Fruit fly (Drosophila melanogaster) whole organism, embryonic: Measurements from ENCODE around the gene Pif1.

Experiments
- Ada2b ChIP-seq: fragments of 200-800 bp; sonication (Bioruptor generic); IDR thresholded peaks from 2 replicates; pipeline ENCODE4 v1.3.6; 2022; ENCODE audit warnings: missing biosample characterization, missing genetic modification characterization
- Adf1 ChIP-seq: fragments of 200-800 bp; sonication (Bioruptor generic); IDR thresholded peaks from 2 replicates; pipeline ENCODE4 v1.3.6; 2022; ENCODE audit warnings: missing biosample characterization, missing genetic modification characterization
- Aef1 ChIP-seq: fragments of 200-800 bp; sonication (Bioruptor generic); IDR thresholded peaks from 3 replicates; pipeline ENCODE4 v1.3.6; 2022; ENCODE audit warnings: missing biosample characterization, missing genetic modification characterization
- Antp ChIP-seq: fragments of 200-800 bp; sonication (Bioruptor generic); optimal IDR thresholded peaks from 3 replicates; lab custom pipeline; 2016; ENCODE audit warnings: missing biosample characterization, missing genetic modification characterization
- Asciz ChIP-seq: fragments of 200-800 bp; sonication (Bioruptor generic); optimal IDR thresholded peaks from 2 replicates; lab custom pipeline; 2017; ENCODE audit warnings: missing biosample characterization, mild to moderate bottlenecking, missing genetic modification characterization, missing genetic modification reagents
- Atf-2 ChIP-seq: fragments of 200-800 bp; sonication (Bioruptor generic); optimal IDR thresholded peaks from 2 replicates; lab custom pipeline; 2016; ENCODE audit warnings: missing biosample characterization, missing genetic modification characterization
- Awh ChIP-seq: fragments of 200-800 bp; sonication (Bioruptor generic); IDR thresholded peaks from 2 replicates; pipeline ENCODE4, ENCODE4 v1.3.6; 2022; ENCODE audit warnings: missing biosample characterization, missing genetic modification characterization
- CG10267 ChIP-seq: fragments of 200-800 bp; sonication (Bioruptor generic); optimal IDR thresholded peaks from 2 replicates; lab custom pipeline; 2018; ENCODE audit warnings: missing biosample characterization, mild to moderate bottlenecking, missing genetic modification characterization, moderate library complexity
- CG13296 ChIP-seq: fragments of 200-800 bp; sonication (Bioruptor generic); optimal IDR thresholded peaks from 3 replicates; lab custom pipeline; 2018; ENCODE audit warnings: missing biosample characterization, mild to moderate bottlenecking, missing genetic modification characterization
- CG14667 ChIP-seq: fragments of 200-800 bp; sonication (Bioruptor generic); IDR thresholded peaks from 2 replicates; pipeline ENCODE4 v1.3.6; 2022; ENCODE audit warnings: missing biosample characterization, missing genetic modification characterization
- CG17568 ChIP-seq: fragments of 200-800 bp; sonication (Bioruptor generic); optimal IDR thresholded peaks from 2 replicates; lab custom pipeline; 2018; ENCODE audit warnings: missing biosample characterization, mild to moderate bottlenecking, missing genetic modification characterization, moderate library complexity
- CG17612 ChIP-seq: fragments of 200-800 bp; sonication (Bioruptor generic); IDR thresholded peaks from 2 replicates; pipeline ENCODE4 v1.3.6; 2022; ENCODE audit warnings: missing biosample characterization, missing genetic modification characterization
- CG17829 ChIP-seq: fragments of 200-800 bp; optimal IDR thresholded peaks from 2 replicates; lab custom pipeline; 2019; ENCODE audit warnings: missing biosample characterization, mild to moderate bottlenecking, missing genetic modification characterization, moderate library complexity
- CG18011 ChIP-seq: fragments of 200-800 bp; sonication (Bioruptor generic); optimal IDR thresholded peaks from 2 replicates; lab custom pipeline; 2017; ENCODE audit warnings: missing biosample characterization, missing genetic modification characterization, mild to moderate bottlenecking, moderate library complexity, missing genotype
- CG18262 ChIP-seq: fragments of 200-800 bp; optimal IDR thresholded peaks from 3 replicates; lab custom pipeline; 2019; ENCODE audit warnings: missing biosample characterization, mild to moderate bottlenecking, missing genetic modification characterization, moderate library complexity
- CG18619 ChIP-seq: fragments of 200-800 bp; sonication (Bioruptor generic); optimal IDR thresholded peaks from 3 replicates; lab custom pipeline; 2017; ENCODE audit warnings: missing biosample characterization, mild to moderate bottlenecking, missing genetic modification characterization
- CG2678 ChIP-seq: fragments of 200-800 bp; sonication (Bioruptor generic); optimal IDR thresholded peaks from 3 replicates; lab custom pipeline; 2019; ENCODE audit warnings: missing biosample characterization, mild to moderate bottlenecking, missing genetic modification characterization, moderate library complexity
- CG2712 ChIP-seq: fragments of 200-800 bp; optimal IDR thresholded peaks from 3 replicates; lab custom pipeline; 2019; ENCODE audit warnings: missing biosample characterization, mild to moderate bottlenecking, missing genetic modification characterization, moderate library complexity
- CG2889 ChIP-seq: fragments of 200-800 bp; sonication (Bioruptor generic); IDR thresholded peaks from 3 replicates; pipeline ENCODE4 v1.3.6; 2022; ENCODE audit warnings: missing biosample characterization, missing genetic modification characterization
- CG30431 ChIP-seq: fragments of 200-800 bp; sonication (Bioruptor generic); optimal IDR thresholded peaks from 2 replicates; lab custom pipeline; 2017; ENCODE audit warnings: missing biosample characterization, missing genetic modification characterization
- CG33557 ChIP-seq: fragments of 200-800 bp; sonication (Bioruptor generic); optimal IDR thresholded peaks from 2 replicates; lab custom pipeline; 2019; ENCODE audit warnings: missing biosample characterization, mild to moderate bottlenecking, missing genetic modification characterization, moderate library complexity
- CG3407 ChIP-seq: fragments of 200-800 bp; sonication (Bioruptor generic); optimal IDR thresholded peaks from 2 replicates; lab custom pipeline; 2018; ENCODE audit warnings: missing biosample characterization, mild to moderate bottlenecking, missing genetic modification characterization
- CG34422 ChIP-seq: fragments of 200-800 bp; sonication (Bioruptor generic); IDR thresholded peaks from 3 replicates; pipeline ENCODE4 v1.3.6; 2022; ENCODE audit warnings: missing biosample characterization, missing genetic modification characterization
- CG4282 ChIP-seq: fragments of 200-800 bp; sonication (Bioruptor generic); optimal IDR thresholded peaks from 2 replicates; lab custom pipeline; 2016; ENCODE audit warnings: missing biosample characterization, missing genetic modification characterization
- CG6683 ChIP-seq: fragments of 200-800 bp; sonication (Bioruptor generic); optimal IDR thresholded peaks from 2 replicates; lab custom pipeline; 2017; ENCODE audit warnings: missing biosample characterization, mild to moderate bottlenecking, missing genetic modification characterization, missing genetic modification reagents
- CG8388 ChIP-seq: fragments of 200-800 bp; sonication (Bioruptor generic); optimal IDR thresholded peaks from 2 replicates; lab custom pipeline; 2019; ENCODE audit warnings: missing biosample characterization, mild to moderate bottlenecking, missing genetic modification characterization, moderate library complexity
- Camta ChIP-seq: fragments of 200-800 bp; sonication (Bioruptor generic); optimal IDR thresholded peaks from 2 replicates; lab custom pipeline; 2016; ENCODE audit warnings: missing biosample characterization, missing genetic modification characterization
- D19A ChIP-seq: fragments of 200-800 bp; optimal IDR thresholded peaks from 3 replicates; lab custom pipeline; 2019; ENCODE audit warnings: missing biosample characterization, mild to moderate bottlenecking, missing genetic modification characterization, moderate library complexity
- Doc3 ChIP-seq: fragments of 200-800 bp; sonication (Bioruptor generic); IDR thresholded peaks from 3 replicates; pipeline ENCODE4 v1.3.6; 2022; ENCODE audit warnings: missing biosample characterization, missing genetic modification characterization; ENCODE audit not compliant: partially characterized antibody
- ERR ChIP-seq: fragments of 200-800 bp; sonication (Bioruptor generic); optimal IDR thresholded peaks from 2 replicates; lab custom pipeline; 2016; ENCODE audit warnings: missing biosample characterization, missing genetic modification characterization
- Ets65A ChIP-seq: fragments of 200-800 bp; sonication (Bioruptor generic); peaks from one replicate; lab custom pipeline; 2016; ENCODE audit warnings: missing biosample characterization, missing genetic modification characterization
- Fer3 ChIP-seq: fragments of 200-800 bp; sonication (Bioruptor generic); optimal IDR thresholded peaks from 2 replicates; lab custom pipeline; 2018; ENCODE audit warnings: missing biosample characterization, mild to moderate bottlenecking, missing genetic modification characterization, moderate library complexity
- HLH54F ChIP-seq: fragments of 200-800 bp; sonication (Bioruptor generic); optimal IDR thresholded peaks from 3 replicates; lab custom pipeline; 2016; ENCODE audit warnings: missing biosample characterization, missing genetic modification characterization
- Lhr ChIP-seq: fragments of 200-800 bp; sonication (Bioruptor generic); optimal IDR thresholded peaks from 3 replicates; lab custom pipeline; 2017; ENCODE audit warnings: mild to moderate bottlenecking, missing biosample characterization, missing genetic modification reagents, missing genetic modification characterization
- Poxn ChIP-seq: fragments of 200-800 bp; sonication (Bioruptor generic); IDR thresholded peaks from 2 replicates; pipeline ENCODE4 v1.3.6; 2022; ENCODE audit warnings: missing biosample characterization, missing genetic modification characterization
- Sry-δ ChIP-seq: fragments of 200-800 bp; sonication (Bioruptor generic); optimal IDR thresholded peaks from 2 replicates; lab custom pipeline; 2016; ENCODE audit warnings: missing biosample characterization, missing genetic modification characterization
- Ssrp ChIP-seq: fragments of 200-800 bp; sonication (Bioruptor generic); optimal IDR thresholded peaks from 2 replicates; lab custom pipeline; 2018; ENCODE audit warnings: missing biosample characterization, mild to moderate bottlenecking, missing genetic modification characterization, moderate library complexity
- Tbp ChIP-seq: fragments of >200 bp; optimal IDR thresholded peaks from 2 replicates; lab custom pipeline; 2018; ENCODE audit warnings: missing biosample characterization, missing genetic modification characterization
- ab ChIP-seq: fragments of 200-800 bp; sonication (Bioruptor generic); optimal IDR thresholded peaks from 2 replicates; lab custom pipeline; 2016; ENCODE audit warnings: missing biosample characterization, missing genetic modification characterization
- ap ChIP-seq: fragments of 200-800 bp; sonication (Bioruptor generic); IDR thresholded peaks from 2 replicates; pipeline ENCODE4 v1.3.6; 2022; ENCODE audit warnings: missing biosample characterization, missing genetic modification characterization
- cad ChIP-seq: fragments of >200 bp; optimal IDR thresholded peaks from 2 replicates; lab custom pipeline; 2017; ENCODE audit warnings: missing biosample characterization, missing genetic modification characterization
- da ChIP-seq: fragments of 200-800 bp; sonication (Bioruptor generic); optimal IDR thresholded peaks from 2 replicates; lab custom pipeline; 2016; ENCODE audit warnings: missing biosample characterization, missing genetic modification characterization
- gsb ChIP-seq: fragments of 200-800 bp; sonication (Bioruptor generic); IDR thresholded peaks from 2 replicates; pipeline ENCODE4 v1.3.6; 2022; ENCODE audit warnings: missing biosample characterization, missing genetic modification characterization
- hkb ChIP-seq, 2 experiments: fragments of 200-800 bp in 1 of 2; fragments of >200 bp in 1 of 2; sonication (Bioruptor generic) in 1 of 2; IDR thresholded peaks in 1 of 2; optimal IDR thresholded peaks in 1 of 2; 2 replicates each; pipeline versions ENCODE4 v1.3.6 to Lab custom; 2017 to 2022; ENCODE audit warnings: missing biosample characterization in 1 of 2, missing genetic modification characterization in 1 of 2
- jing ChIP-seq: fragments of 200-800 bp; sonication (Bioruptor generic); optimal IDR thresholded peaks from 2 replicates; lab custom pipeline; 2018; ENCODE audit warnings: missing biosample characterization, mild to moderate bottlenecking, missing genetic modification characterization
- lola ChIP-seq, 3 experiments: fragments of >200 bp in 2 of 3; fragments of 200-800 bp in 1 of 3; sonication (Bioruptor generic) in 1 of 3; optimal IDR thresholded peaks; 2 replicates each; lab custom pipeline; 2017 to 2019; ENCODE audit warnings: missing biosample characterization in 3 of 3, missing genetic modification characterization in 3 of 3, mild to moderate bottlenecking in 1 of 3, moderate library complexity in 1 of 3
- row ChIP-seq: fragments of 200-800 bp; sonication (Bioruptor generic); IDR thresholded peaks from 3 replicates; pipeline ENCODE4 v1.3.6; 2022; ENCODE audit warnings: missing biosample characterization, missing genetic modification characterization
- run ChIP-seq: fragments of 200-800 bp; sonication (Bioruptor generic); optimal IDR thresholded peaks from 3 replicates; lab custom pipeline; 2018; ENCODE audit warnings: missing biosample characterization, mild to moderate bottlenecking, missing genetic modification characterization
- sens ChIP-seq: fragments of 200-800 bp; sonication (Bioruptor generic); peaks from one replicate; lab custom pipeline; 2016; ENCODE audit warnings: missing biosample characterization, missing genetic modification characterization
- sr ChIP-seq: fragments of 200-800 bp; sonication (Bioruptor generic); IDR thresholded peaks from 3 replicates; pipeline ENCODE4 v1.3.6; 2022; ENCODE audit warnings: missing biosample characterization, missing genetic modification characterization
- tin ChIP-seq: fragments of 200-800 bp; sonication (Bioruptor generic); optimal IDR thresholded peaks from 3 replicates; lab custom pipeline; 2016; ENCODE audit warnings: missing biosample characterization, missing genetic modification characterization
- tna ChIP-seq: fragments of 200-800 bp; sonication (Bioruptor generic); IDR thresholded peaks from 2 replicates; pipeline ENCODE4 v1.3.6; 2022; ENCODE audit warnings: missing biosample characterization, missing genetic modification characterization; ENCODE audit not compliant: partially characterized antibody

Pif1 gene

dm6 chr2L:3440322-3440721, 29.5 kb downstream of the Pif1 start (continued):
- TF ChIP-seq CG14667 (GFP tag; lab: Robert Waterston, UW), result no peak
- no peak for TF ChIP-seq da (GFP tag; lab: Kevin White, UChicago)
- peak; percentile 71 for TF ChIP-seq Asciz
- TF ChIP-seq Atf-2 (GFP tag; lab: Kevin White, UChicago), result peak; percentile 41
- TF ChIP-seq Fer3 (tag; lab: Kevin White, UChicago), result peak; percentile 59
- no peak for TF ChIP-seq Adf1 (GFP tag; lab: Robert Waterston, UW)
- TF ChIP-seq sr (GFP tag; lab: Robert Waterston, UW), result peak; percentile 51; the same call in 1 of the 3 replicates
- no peak for TF ChIP-seq CG4282 (GFP tag; lab: Kevin White, UChicago)
- TF ChIP-seq gsb (GFP tag; lab: Robert Waterston, UW), result peak; percentile 34; the same call in 1 of the 2 replicates
- TF ChIP-seq hkb (optimal IDR thresholded peaks at IDR 0.05; lab: Kevin White, UChicago), result no peak
- TF ChIP-seq hkb (GFP tag; IDR thresholded peaks at IDR 0.05; lab: Robert Waterston, UW), result peak; percentile 79
- TF ChIP-seq CG2889 (GFP tag; lab: Robert Waterston, UW), result peak; percentile 76
- peak; percentile 62 for TF ChIP-seq CG3407 (GFP tag; lab: Kevin White, UChicago)
- TF ChIP-seq lola (GFP tag; optimal IDR thresholded peaks at IDR 0.05; lab: Kevin White, UChicago), result no peak
- TF ChIP-seq Poxn, result no peak
- no peak for TF ChIP-seq Sry-δ (GFP tag; lab: Kevin White, UChicago)
- peak; percentile 44 for TF ChIP-seq Aef1 (GFP tag; lab: Robert Waterston, UW)
- peak; percentile 86 for TF ChIP-seq Awh (GFP tag; lab: Robert Waterston, UW)
- TF ChIP-seq Tbp (GFP tag; lab: Kevin White, UChicago), result no peak
- peak; percentile 7 for TF ChIP-seq CG13296
- TF ChIP-seq run (tag; lab: Kevin White, UChicago), result no peak
- no peak for TF ChIP-seq cad (GFP tag; lab: Kevin White, UChicago)
- TF ChIP-seq ab (GFP tag; lab: Kevin White, UChicago), result no peak
- peak; percentile 28 for TF ChIP-seq CG30431 (GFP tag; lab: Kevin White, UChicago)
- 0 out of 2 replicates have a peak, but pooled peaks have one; percentile 38 for TF ChIP-seq CG17612 (GFP tag; lab: Robert Waterston, UW)
- peak; percentile 15 for TF ChIP-seq CG18011 (GFP tag; lab: Kevin White, UChicago)
- TF ChIP-seq CG17568 (GFP tag; lab: Kevin White, UChicago), result no peak
- TF ChIP-seq tna (GFP tag; lab: Robert Waterston, UW), result no peak
- TF ChIP-seq Lhr (GFP tag; lab: Kevin White, UChicago), result no peak
- no peak for TF ChIP-seq HLH54F (GFP tag; lab: Kevin White, UChicago)
- TF ChIP-seq CG33557 (GFP tag; lab: Kevin White, UChicago), result no peak
- peak; percentile 74 for TF ChIP-seq CG2678 (tag; lab: Kevin White, UChicago)
- TF ChIP-seq tin (GFP tag; lab: Kevin White, UChicago), result peak; percentile 39
- TF ChIP-seq jing, result peak; percentile 29
- peak; percentile 43; the same call in 1 of the 2 replicates for TF ChIP-seq ap
- no peak for TF ChIP-seq ERR (GFP tag; lab: Kevin White, UChicago)
- no peak for TF ChIP-seq Antp (GFP tag; lab: Kevin White, UChicago)
- TF ChIP-seq CG18619 (GFP tag; lab: Kevin White, UChicago), result peak; percentile 8
- TF ChIP-seq Doc3 (GFP tag; lab: Robert Waterston, UW), result no peak
- TF ChIP-seq Camta (GFP tag; lab: Kevin White, UChicago), result no peak

- peak; percentile 37 for TF ChIP-seq CG8388 (GFP tag; lab: Kevin White, UChicago)
- peak; percentile 67 for TF ChIP-seq CG18262 (tag; lab: Kevin White, UChicago)
- no peak for TF ChIP-seq Ada2b (GFP tag; lab: Robert Waterston, UW)
- TF ChIP-seq sens (GFP tag; lab: Kevin White, UChicago), result peak; percentile 83
- no peak for TF ChIP-seq CG34422 (GFP tag; lab: Robert Waterston, UW)
- TF ChIP-seq CG10267 (tag; lab: Kevin White, UChicago), result peak; percentile 30
- TF ChIP-seq D19A (tag; lab: Kevin White, UChicago), result peak; percentile 98
- TF ChIP-seq row (GFP tag; lab: Robert Waterston, UW), result peak; percentile 52
- no peak for TF ChIP-seq CG6683 (GFP tag; lab: Kevin White, UChicago)
- TF ChIP-seq CG2889 (GFP tag; lab: Robert Waterston, UW), result no peak
- TF ChIP-seq Ssrp (tag; lab: Kevin White, UChicago), result peak; percentile 33
- peak; percentile 36 for TF ChIP-seq CG17829 (tag; lab: Kevin White, UChicago)
- TF ChIP-seq Ets65A (GFP tag; lab: Kevin White, UChicago), result no peak
- TF ChIP-seq CG2712 (tag; lab: Kevin White, UChicago), result peak; percentile 63
These were observed 30.3 kb downstream of the Pif1 start for dm6 chr2L:3439502-3439901.
